Fruit fly (Drosophila melanogaster) ovary, adult (tissue): ENCODE data around the gene Argl.

Source experiments
- CG17801 ChIP-seq: fragments of 200-800 bp; optimal IDR thresholded peaks from 2 replicates; lab custom pipeline; 2019; ENCODE audit warnings: missing biosample characterization, mild to moderate bottlenecking, missing genetic modification characterization, moderate library complexity; ENCODE audit not compliant: partially characterized antibody

The Argl gene

dm6 chr2L:8958046-8958497 lies 16.2 kb upstream of the Argl start:
- peak; percentile 84 for TF ChIP-seq CG17801 (GFP tag; lab: Kevin White, UChicago)

DNA sequence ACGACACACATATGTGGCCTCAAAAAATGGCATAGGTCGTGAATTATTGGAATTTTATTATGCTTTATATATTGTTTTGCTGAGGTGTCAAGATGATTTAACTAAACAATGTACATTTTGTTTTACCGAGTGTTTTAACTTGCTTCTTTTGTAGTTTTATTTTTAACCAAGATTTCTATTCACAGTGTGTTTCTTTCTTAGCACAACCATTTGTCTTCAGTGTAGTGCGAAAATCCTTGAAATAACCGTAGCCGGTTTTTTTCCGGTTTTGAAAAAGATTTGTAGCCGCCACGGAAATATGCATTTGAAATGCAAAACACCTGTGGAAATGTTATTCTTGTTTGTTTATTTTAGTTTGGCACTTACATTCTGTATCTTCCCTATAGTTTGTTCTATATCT lies 15.2 kb upstream of the Argl start:
- TF ChIP-seq CG17801 (GFP tag; lab: Kevin White, UChicago) = no peak

DNA sequence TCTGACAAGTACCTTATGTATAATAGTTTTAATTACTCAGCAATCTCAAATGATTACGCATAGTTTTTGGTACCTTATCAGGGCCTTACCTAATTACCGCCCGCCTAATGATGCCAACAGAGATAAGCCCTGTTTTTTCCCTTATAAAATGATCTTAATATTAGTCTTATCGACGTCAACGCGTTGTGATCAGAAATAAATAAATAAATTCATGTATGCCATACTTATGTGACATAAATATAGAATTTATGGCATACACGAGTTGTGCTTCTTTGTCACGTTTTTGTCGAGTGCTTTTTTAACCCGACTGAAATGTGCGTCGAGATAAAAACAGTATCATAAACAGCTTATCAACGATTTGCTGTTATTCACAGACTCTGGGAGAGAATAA lies 14.4 kb upstream of the Argl start:
- no peak for TF ChIP-seq CG17801 (GFP tag; lab: Kevin White, UChicago)

DNA sequence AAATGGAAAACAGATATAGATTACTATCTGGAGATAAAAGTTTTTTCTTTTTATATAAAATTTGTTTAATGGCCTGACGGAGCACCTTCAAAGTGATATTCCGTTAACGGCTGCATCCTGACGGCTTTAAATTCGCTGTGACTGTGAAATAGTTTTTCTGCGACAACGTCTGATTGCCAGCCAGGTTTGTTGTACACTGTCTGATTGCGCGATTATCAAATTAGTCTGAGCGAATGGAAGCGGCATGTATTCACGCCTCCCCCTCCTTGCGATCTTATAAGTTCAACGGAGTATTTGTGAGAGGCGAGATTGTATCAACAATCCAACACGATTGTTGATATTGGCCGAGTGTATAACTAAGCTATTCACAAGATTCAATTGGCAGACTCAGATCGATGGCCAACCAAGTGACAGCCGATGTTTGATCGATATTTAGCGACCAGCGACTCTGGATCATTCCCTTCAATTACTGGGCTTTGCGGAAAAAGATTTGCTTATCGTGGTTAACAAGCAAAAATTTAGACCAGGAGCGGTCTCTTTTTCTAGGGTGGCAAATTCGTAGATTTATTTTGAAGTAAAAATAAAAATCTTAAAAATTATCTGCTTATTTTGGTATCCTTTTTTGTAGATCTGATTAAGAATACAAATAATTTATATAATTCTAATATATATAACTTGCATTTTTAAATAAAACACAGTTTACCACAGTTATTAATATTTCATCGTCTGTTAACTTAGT lies 13.9 kb upstream of the Argl start:
- no peak for TF ChIP-seq CG17801 (GFP tag; lab: Kevin White, UChicago)

DNA sequence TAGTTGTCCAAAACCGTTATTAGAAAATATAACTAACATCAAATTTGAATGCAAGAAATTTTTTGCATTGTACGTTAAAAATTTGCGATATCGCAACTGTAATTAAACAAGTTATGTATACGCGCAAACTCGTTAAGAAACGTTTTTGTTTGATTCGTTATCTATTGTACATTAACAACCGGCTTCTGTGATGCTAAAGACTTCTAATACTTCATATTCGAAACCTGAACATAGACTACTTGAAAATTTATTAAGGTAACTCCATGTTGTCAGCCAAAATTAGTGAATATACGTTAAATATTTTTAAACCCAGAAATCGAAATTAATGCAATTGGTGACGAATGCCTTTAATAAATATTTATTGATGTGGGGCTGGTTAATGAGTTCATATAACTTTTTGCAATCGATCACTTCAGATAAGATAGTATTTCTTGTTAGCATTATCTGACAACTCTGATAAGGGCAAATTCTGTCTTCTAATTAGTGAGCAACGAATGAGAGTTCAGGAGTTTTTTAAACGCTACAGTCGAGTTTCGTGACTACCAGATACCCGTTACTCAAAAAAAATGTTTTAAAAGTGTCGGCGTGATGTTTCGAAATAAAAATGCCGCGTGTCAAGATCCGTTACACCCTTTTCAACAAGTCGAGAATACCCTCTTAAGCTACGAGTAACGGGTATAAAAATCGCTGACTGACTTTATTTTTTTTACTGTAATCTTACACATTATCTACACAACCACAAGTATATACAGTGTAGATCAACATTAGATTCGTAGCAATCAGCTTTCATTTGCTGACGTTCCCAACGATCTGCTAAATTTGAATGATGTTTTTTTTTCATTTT lies 10.5 kb upstream of the Argl start:
- TF ChIP-seq CG17801 (GFP tag; lab: Kevin White, UChicago) = no peak

dm6 chr2L:8951184-8951934 lies 9.5 kb upstream of the Argl start, which contains the start of gene C1GalTA:
Gene C1GalTA, minus strand, starts transcription at chr2L:8951216.
- TF ChIP-seq CG17801 (GFP tag; lab: Kevin White, UChicago) = peak; percentile 99

DNA sequence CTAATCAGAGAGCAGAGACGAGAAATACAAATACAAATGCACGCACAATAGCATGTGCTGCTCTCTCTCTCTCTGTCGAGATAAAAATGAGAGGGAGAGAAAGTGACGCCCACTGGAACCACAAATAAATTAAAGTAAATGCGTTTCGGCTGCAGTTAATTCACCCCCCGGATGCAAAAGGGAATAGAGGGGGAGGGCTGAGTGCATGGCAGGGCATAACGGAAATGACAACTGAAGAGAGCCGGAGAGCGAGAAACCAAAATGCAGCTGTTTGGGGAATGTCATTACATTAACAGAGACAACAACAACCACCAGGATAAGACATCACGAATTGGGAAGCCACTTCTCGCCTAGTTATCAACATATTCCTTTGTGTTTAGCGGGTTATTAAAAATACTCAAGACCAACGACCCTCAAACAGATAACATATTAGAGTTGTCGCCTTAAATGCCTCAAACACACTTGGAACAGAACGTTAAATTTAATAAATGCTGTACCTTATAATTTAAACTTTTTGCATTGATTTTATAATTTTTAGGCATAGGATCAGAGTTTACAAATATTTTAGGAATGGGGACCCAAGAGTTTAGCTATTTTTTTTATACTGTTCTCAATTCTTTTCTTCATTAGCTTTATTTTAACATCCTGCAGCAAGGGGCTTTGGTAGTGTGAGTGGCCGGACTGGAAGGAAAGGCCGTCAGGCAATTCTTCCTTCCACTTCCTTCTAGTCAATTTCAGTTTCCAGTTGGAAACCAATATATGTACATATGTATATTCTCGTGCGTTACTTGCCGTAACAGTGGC lies 8.2 kb upstream of the Argl start:
- no peak for TF ChIP-seq CG17801 (GFP tag; lab: Kevin White, UChicago)

dm6 chr2L:8948650-8949049 lies 6.7 kb upstream of the Argl start:
- TF ChIP-seq CG17801 (GFP tag; lab: Kevin White, UChicago) = no peak

DNA sequence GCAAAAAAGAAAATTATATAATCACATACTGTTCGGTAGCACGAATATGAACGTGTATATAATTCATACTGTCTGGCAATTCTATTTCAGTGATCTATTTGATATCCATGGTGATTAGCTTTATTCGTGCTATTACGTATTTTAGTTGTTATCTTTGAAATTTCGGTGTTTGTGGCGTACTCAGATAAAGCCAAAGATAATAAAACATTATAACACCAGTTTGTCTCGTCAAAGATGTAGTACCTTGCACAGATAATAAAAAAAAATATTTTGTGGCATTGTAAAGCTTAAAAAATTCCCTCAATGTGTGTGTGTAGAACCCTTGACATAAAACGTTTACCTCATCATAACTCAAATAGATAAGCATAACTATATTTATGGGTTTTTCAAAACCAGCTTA lies 6.1 kb upstream of the Argl start:
- peak; percentile 28 for TF ChIP-seq CG17801 (GFP tag; lab: Kevin White, UChicago)

DNA sequence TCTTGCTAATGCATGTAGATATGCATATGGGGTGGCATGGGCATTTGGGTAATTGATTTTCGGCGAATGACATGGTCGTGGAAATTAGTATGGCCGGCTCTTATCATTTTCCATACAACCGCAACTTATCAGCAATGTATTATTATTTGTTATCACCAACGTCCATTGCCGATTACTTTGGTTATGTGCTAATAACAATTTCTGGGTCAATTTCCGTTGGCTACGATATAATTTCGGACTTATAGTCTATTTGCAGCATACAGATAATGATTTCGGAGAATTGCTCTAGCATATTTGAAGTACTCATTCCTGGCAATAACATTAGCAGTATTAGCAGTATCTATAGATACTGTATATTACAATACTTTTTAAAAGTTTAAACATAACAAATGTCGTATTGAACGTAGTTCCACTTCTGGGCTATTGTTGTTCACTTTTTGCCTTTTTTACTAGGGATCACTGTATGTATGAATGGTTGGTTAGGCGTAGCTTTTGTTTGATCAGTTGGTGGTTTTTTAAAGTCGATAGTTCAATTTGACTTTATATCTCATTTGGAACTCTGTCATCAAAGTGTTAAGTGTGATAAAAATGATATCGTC lies 4.9 kb upstream of the Argl start, which contains the start of gene CG46397:
Gene CG46397 (plus strand): TSS at position 549 of the 599 bp plus-strand sequence.
- no peak for TF ChIP-seq CG17801 (GFP tag; lab: Kevin White, UChicago)

DNA sequence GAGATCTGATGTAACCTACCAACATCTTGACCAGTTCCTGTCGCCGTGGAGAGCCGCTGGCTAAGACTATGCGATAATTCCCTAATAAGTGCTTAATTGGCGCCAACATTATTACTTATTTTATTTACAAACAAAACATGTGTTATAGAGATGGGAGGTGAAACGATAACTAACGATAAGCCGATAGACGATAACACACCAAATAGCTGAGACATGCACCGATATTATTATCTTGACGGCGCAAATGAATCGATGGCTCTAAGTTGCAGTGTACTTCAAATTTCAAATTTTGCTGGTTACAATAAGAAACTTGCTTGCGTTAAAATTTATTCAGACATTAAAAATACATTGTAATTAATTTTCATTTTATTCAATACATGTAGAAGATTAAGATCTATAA lies 1.2 kb upstream of the Argl start, which contains the start of gene CG9515:
Gene CG9515 (minus strand): TSS at position 148 of the 400 bp plus-strand sequence.
- peak; percentile 38 for TF ChIP-seq CG17801 (GFP tag; lab: Kevin White, UChicago)

dm6 chr2L:8940680-8941079 lies 1.2 kb downstream of the Argl start:
- TF ChIP-seq CG17801 (GFP tag; lab: Kevin White, UChicago) = no peak

dm6 chr2L:8937837-8938413 lies 4.0 kb downstream of the Argl start:
- peak; percentile 34 for TF ChIP-seq CG17801 (GFP tag; lab: Kevin White, UChicago)
